Worm (Caenorhabditis elegans) whole organism, midembryonic: ENCODE data around the gene panl-2.

Source experiments
- T22C8.4 ChIP-seq: fragments of 200-800 bp; sonication (Bioruptor generic); IDR thresholded peaks from 2 replicates; pipeline ENCODE4 v1.3.6; 2022; ENCODE audit warnings: missing genetic modification characterization, missing compliant biosample characterization
- cog-1 ChIP-seq: sonication (generic microtip); optimal IDR thresholded peaks from 2 replicates; lab custom pipeline; 2016; ENCODE audit warnings: missing genetic modification characterization, missing compliant biosample characterization
- flt-1 ChIP-seq: fragments of 200-800 bp; sonication (Bioruptor generic); IDR thresholded peaks from 2 replicates; pipeline ENCODE4 v1.3.6; 2022; ENCODE audit warnings: missing genetic modification characterization, missing compliant biosample characterization
- klf-2 ChIP-seq: fragments of 200-800 bp; sonication (Bioruptor generic); conservative IDR thresholded peaks from 2 replicates; pipeline ENCODE4 v1.3.6; 2022; ENCODE audit warnings: missing genetic modification reagents, missing genetic modification characterization, missing compliant biosample characterization
- med-1 ChIP-seq: sonication (generic microtip); optimal IDR thresholded peaks from 2 replicates; lab custom pipeline; 2017; ENCODE audit warnings: missing genetic modification characterization, mild to moderate bottlenecking, missing compliant biosample characterization, antibody characterized with exemption, missing genetic modification reagents; ENCODE audit not compliant: insufficient read depth
- ref-1 ChIP-seq: fragments of 200-800 bp; sonication (Bioruptor generic); conservative IDR thresholded peaks from 2 replicates; pipeline ENCODE4 v1.3.6; 2022; ENCODE audit warnings: missing genetic modification reagents, missing genetic modification characterization, missing compliant biosample characterization
- tab-1 ChIP-seq: fragments of 200-800 bp; sonication (Bioruptor generic); IDR thresholded peaks from 2 replicates; pipeline ENCODE4 v1.3.6; 2022; ENCODE audit warnings: missing genetic modification characterization, missing compliant biosample characterization
- ztf-23 ChIP-seq: fragments of 200-800 bp; sonication (Bioruptor generic); IDR thresholded peaks from 2 replicates; pipeline ENCODE4 v1.3.6; 2022; ENCODE audit warnings: missing genetic modification reagents, missing genetic modification characterization, missing compliant biosample characterization
- ztf-29 ChIP-seq: fragments of 200-800 bp; sonication (Bioruptor generic); IDR thresholded peaks from 2 replicates; pipeline ENCODE4 v1.3.6; 2022; ENCODE audit warnings: missing genetic modification reagents, missing genetic modification characterization, missing compliant biosample characterization

DNA sequence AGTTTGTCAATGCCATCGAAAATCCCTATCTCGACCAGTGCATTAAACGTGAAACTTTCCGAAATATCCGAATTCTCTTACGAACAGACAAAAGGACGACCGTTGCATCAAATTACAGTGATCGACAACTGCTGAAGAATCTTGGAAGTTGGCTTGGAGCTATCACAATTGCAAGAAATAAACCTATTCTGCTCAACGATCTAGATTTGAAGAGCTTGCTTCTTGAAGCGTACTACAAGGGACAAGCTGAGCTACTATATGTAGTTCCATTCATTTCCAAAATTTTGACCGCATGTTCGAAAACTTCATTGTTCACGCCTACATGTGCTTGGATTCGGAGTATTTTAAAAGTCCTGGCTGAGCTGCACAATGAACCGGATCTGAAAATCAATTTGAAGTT is 14.0 kb downstream of the panl-2 start:
- no peak for TF ChIP-seq flt-1 (GFP tag; lab: Robert Waterston, UW)
- no peak for TF ChIP-seq klf-2 (GFP tag; lab: Robert Waterston, UW)
- TF ChIP-seq ztf-23 (GFP tag; lab: Robert Waterston, UW): no peak
- no peak for TF ChIP-seq ztf-29 (GFP tag; lab: Robert Waterston, UW)
- TF ChIP-seq T22C8.4 (GFP tag; lab: Robert Waterston, UW): no peak
- TF ChIP-seq tab-1 (GFP tag; lab: Robert Waterston, UW): no peak
- TF ChIP-seq ref-1 (GFP tag; lab: Robert Waterston, UW): no peak
- no peak for TF ChIP-seq med-1
- TF ChIP-seq cog-1 (tag; lab: Kevin White, UChicago): no peak
